Fruit fly (Drosophila melanogaster): ENCODE data around the gene nAChRalpha7.

DNA sequence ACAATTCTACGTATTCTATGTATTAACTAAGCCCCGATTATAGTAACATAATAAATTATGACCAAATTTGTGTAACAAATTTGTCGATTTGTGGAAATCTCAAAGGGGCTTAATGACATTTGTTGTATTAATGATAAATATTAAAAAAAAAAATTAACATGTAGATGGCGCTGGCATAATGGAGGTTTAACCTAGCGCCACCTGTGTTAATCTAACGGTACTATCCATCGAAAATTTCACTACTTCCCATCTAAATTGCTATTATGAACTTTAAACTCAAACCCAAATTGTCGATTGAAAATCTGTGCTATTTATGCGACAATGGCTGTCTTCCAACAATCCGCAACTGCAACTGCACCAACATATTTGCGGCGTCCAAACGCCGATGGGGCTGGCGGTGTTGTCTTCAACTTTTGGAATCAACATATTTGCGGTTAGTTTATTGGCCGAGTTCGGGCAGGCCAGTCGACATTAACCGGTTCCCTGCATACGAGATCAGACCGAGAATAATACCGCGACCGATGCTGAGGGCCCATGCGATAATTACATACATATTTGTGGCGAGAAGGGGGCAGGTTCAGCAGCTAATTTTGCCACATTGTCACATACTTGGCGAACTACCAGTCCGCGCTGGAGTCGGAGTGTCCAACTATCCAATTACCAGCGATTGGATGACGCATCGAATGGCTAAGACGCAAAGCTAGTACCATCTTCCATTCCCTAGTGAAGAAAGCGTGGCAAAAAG, 22.3 kb downstream of the nAChRalpha7 start:
- TF ChIP-seq pan (optimal IDR thresholded peaks at IDR 0.05) (no peak), EcR (GFP tag; optimal IDR thresholded peaks at IDR 0.05) (no peak), CG8478 (optimal IDR thresholded peaks at IDR 0.05) (no peak)

Data from whole organism.